Worm (Caenorhabditis elegans): ENCODE data around the gene fcmt-1.

DNA sequence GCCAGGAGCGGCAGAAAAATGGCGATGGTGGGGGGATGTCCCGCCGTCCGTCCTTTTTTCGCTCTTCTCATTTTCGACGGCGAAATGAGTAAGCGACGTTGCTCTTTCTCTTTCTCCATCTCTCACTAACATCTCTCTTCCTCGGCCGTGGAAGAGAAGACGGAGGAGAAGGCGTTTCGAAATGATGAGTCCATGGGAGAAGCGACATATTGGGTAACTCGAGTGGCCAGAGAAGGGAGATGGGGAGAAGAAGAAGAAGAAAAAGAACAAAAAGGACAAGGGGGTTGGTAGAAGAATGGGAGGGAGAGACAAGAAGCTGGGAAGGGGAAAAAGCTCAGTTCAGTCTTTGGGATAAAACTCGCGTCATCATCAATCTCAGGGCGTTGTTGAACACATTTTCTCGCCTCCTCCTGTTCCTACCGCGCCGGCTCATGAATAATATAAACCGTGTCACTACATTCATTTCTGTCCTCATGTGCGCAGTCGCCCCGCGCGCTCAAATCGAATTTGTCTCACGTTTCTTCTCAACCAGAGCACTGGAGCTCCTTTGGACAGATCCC, 42.3 kb upstream of the fcmt-1 start:
- TF ChIP-seq ceh-82 (tag; optimal IDR thresholded peaks at IDR 0.05) (peak; percentile 8 to 70 (median 33)), F16B12.6 (tag; optimal IDR thresholded peaks at IDR 0.05) (no peak), isw-1 (GFP tag; IDR thresholded peaks at IDR 0.05) (peak; percentile 3; the same call in 1 of the 2 replicates), lsy-2 (tag; optimal IDR thresholded peaks at IDR 0.05) (peak in 1 of 2 experiments; percentile 37), Y116A8C.19 (tag; optimal IDR thresholded peaks at IDR 0.05; ENCODE audit: borderline replicate concordance) (no peak), lin-13 (GFP tag; optimal IDR thresholded peaks at IDR 0.05) (no peak), unc-62 (GFP tag; optimal IDR thresholded peaks at IDR 0.05) (no peak), unc-130 (tag; optimal IDR thresholded peaks at IDR 0.05) (no peak), pax-3 (tag; optimal IDR thresholded peaks at IDR 0.05) (no peak), nhr-11 (tag; optimal IDR thresholded peaks at IDR 0.05) (no peak), lin-15B (tag; optimal IDR thresholded peaks at IDR 0.05) (no peak), mdl-1 (tag; optimal IDR thresholded peaks at IDR 0.05) (no peak), dpl-1 (GFP tag; optimal IDR thresholded peaks at IDR 0.05) (no peak)

Measured in whole organism, L1 larva.